Comparison of ENCODE assay signal across 2 worm cellular contexts in the genomic region with DNA sequence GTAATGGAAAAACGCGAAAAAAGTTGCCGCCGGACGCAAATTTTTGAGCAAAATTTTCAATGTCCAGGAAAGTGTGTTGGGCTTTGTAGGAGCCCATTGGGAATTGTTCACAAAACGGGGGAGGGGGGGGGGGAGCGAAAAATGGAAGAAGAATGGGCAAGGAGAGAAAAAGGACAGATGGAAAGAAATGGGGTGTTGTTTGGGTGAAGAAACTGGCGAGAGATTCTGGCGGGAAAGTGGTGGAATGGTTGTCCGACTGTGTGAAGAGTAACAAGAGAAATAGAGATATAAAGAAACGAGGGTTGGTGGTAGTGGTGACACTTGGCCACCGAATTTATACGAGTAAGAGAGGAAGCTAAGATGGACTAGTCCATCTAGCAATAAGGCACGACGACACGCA.
TF ChIP-seq lines count a peak whose summit lies in the region.

No protein-coding gene starts in this region.

TF ChIP-seq in whole organism, L2 larva, 48 proteins besides CTCF, POLR2A, EP300 and RAD21 (continued from another document):
- no peak for TF ChIP-seq gmeb-1 (tag; optimal IDR thresholded peaks at IDR 0.05; lab: Kevin White, UChicago)
- TF ChIP-seq unc-55 (GFP tag; optimal IDR thresholded peaks at IDR 0.05; lab: Kevin White, UChicago), result peak; percentile 39

TF ChIP-seq in whole organism, mixed stage, embryonic, 35 proteins besides CTCF, POLR2A, EP300 and RAD21 (continued from another document):
- TF ChIP-seq drap-1 (GFP tag; optimal IDR thresholded peaks at IDR 0.05; lab: Kevin White, UChicago) (no peak), ces-1 (GFP tag; optimal IDR thresholded peaks at IDR 0.05; lab: Kevin White, UChicago) (peak; percentile 34), snpc-4 (tag; optimal IDR thresholded peaks at IDR 0.05; lab: Kevin White, UChicago) (no peak), flh-1 (GFP tag; optimal IDR thresholded peaks at IDR 0.05; lab: Kevin White, UChicago) (no peak), M03D4.4 (tag; optimal IDR thresholded peaks at IDR 0.05; lab: Kevin White, UChicago) (peak; percentile 23), cnd-1 (tag; optimal IDR thresholded peaks at IDR 0.05; lab: Kevin White, UChicago) (peak; percentile 75), unc-39 (tag; optimal IDR thresholded peaks at IDR 0.05; lab: Kevin White, UChicago) (no peak), elt-1 (tag; optimal IDR thresholded peaks at IDR 0.05; lab: Kevin White, UChicago; ENCODE audit: borderline replicate concordance, insufficient read depth) (no peak), unc-120 (tag; optimal IDR thresholded peaks at IDR 0.05; lab: Kevin White, UChicago; ENCODE audit: poor library complexity, severe bottlenecking) (no peak), pha-4 (tag; optimal IDR thresholded peaks at IDR 0.05; lab: Kevin White, UChicago) (no peak), blmp-1 (tag; optimal IDR thresholded peaks at IDR 0.05; lab: Kevin White, UChicago) (no peak), hlh-1 (tag; optimal IDR thresholded peaks at IDR 0.05; lab: Kevin White, UChicago) (peak; percentile 59), nhr-237 (tag; optimal IDR thresholded peaks at IDR 0.05; lab: Kevin White, UChicago) (no peak), zip-8 (tag; optimal IDR thresholded peaks at IDR 0.05; lab: Kevin White, UChicago) (no peak)
